Fruit fly (Drosophila melanogaster): ENCODE data around the gene CG5937.

CG5937 gene

dm6 chrX:6074845-6075244, 35.0 kb downstream of the CG5937 start, which contains the start of gene Tsp5D:
Gene Tsp5D (minus strand): TSS chrX:6074857.
- TF ChIP-seq psq (GFP tag; optimal IDR thresholded peaks at IDR 0.05), result peak; percentile 11
- peak; percentile 56 for TF ChIP-seq sv (GFP tag; optimal IDR thresholded peaks at IDR 0.05)
- TF ChIP-seq Hnf4 (GFP tag; optimal IDR thresholded peaks at IDR 0.05), result no peak
- peak in 1 of 2 experiments; percentile 19 for TF ChIP-seq foxo (GFP tag; optimal IDR thresholded peaks at IDR 0.05)
- TF ChIP-seq fru (GFP tag; optimal IDR thresholded peaks at IDR 0.05), result peak; percentile 26
- TF ChIP-seq Rel (GFP tag; optimal IDR thresholded peaks at IDR 0.05), result no peak
- TF ChIP-seq Rel (tag; optimal IDR thresholded peaks at IDR 0.05), result no peak
- peak; percentile 46 for TF ChIP-seq HLH106 (tag; optimal IDR thresholded peaks at IDR 0.05)
- peak; percentile 38 for TF ChIP-seq h (GFP tag; optimal IDR thresholded peaks at IDR 0.05)
- no peak for TF ChIP-seq br (GFP tag; optimal IDR thresholded peaks at IDR 0.05)
- no peak for TF ChIP-seq sage (GFP tag; optimal IDR thresholded peaks at IDR 0.05)
- TF ChIP-seq Hr83 (GFP tag; optimal IDR thresholded peaks at IDR 0.05; ENCODE audit: poor library complexity, severe bottlenecking), result no peak

- no peak for TF ChIP-seq foxo (GFP tag; optimal IDR thresholded peaks at IDR 0.05)
Measured at dm6 chrX:6075586-6075985, 35.8 kb downstream of the CG5937 start.

- peak; percentile 40 for TF ChIP-seq rgr (GFP tag; optimal IDR thresholded peaks at IDR 0.05)
- peak; percentile 25 for TF ChIP-seq CG9705 (GFP tag; optimal IDR thresholded peaks at IDR 0.05)
- TF ChIP-seq Hnf4 (GFP tag; optimal IDR thresholded peaks at IDR 0.05), result peak; percentile 52
- TF ChIP-seq Hr83 (GFP tag; optimal IDR thresholded peaks at IDR 0.05; ENCODE audit: poor library complexity, severe bottlenecking), result no peak
- TF ChIP-seq Sp1 (GFP tag; optimal IDR thresholded peaks at IDR 0.05), result peak; percentile 69
- TF ChIP-seq OdsH (GFP tag; optimal IDR thresholded peaks at IDR 0.05), result peak; percentile 56
- TF ChIP-seq foxo (GFP tag; optimal IDR thresholded peaks at IDR 0.05), result peak in 1 of 2 experiments; percentile 50
- peak; percentile 12 for TF ChIP-seq fru (GFP tag; optimal IDR thresholded peaks at IDR 0.05)
- TF ChIP-seq HLH106 (tag; optimal IDR thresholded peaks at IDR 0.05), result peak; percentile 63
- TF ChIP-seq Hr78 (GFP tag; optimal IDR thresholded peaks at IDR 0.05), result no peak
- peak; percentile 43 for TF ChIP-seq psq (GFP tag; optimal IDR thresholded peaks at IDR 0.05)
- no peak for TF ChIP-seq usp (GFP tag; optimal IDR thresholded peaks at IDR 0.05)
- TF ChIP-seq h (GFP tag; optimal IDR thresholded peaks at IDR 0.05), result peak; percentile 38
- TF ChIP-seq lola (GFP tag; optimal IDR thresholded peaks at IDR 0.05), result no peak
Measured at dm6 chrX:6077043-6077547, 37.3 kb downstream of the CG5937 start.

dm6 chrX:6077686-6078085, 37.9 kb downstream of the CG5937 start, which contains the start of gene CG4666:
Gene CG4666 (minus strand): TSS chrX:6077786.
- TF ChIP-seq Mio (GFP tag; optimal IDR thresholded peaks at IDR 0.05) (no peak), pan (optimal IDR thresholded peaks at IDR 0.05) (no peak), Dfd (GFP tag; optimal IDR thresholded peaks at IDR 0.05) (no peak), dsf (GFP tag; optimal IDR thresholded peaks at IDR 0.05; ENCODE audit: borderline replicate concordance) (no peak), sv (GFP tag; optimal IDR thresholded peaks at IDR 0.05) (no peak), HLH106 (tag; optimal IDR thresholded peaks at IDR 0.05) (no peak), lola (GFP tag; optimal IDR thresholded peaks at IDR 0.05) (no peak), brk (GFP tag; optimal IDR thresholded peaks at IDR 0.05) (no peak), woc (GFP tag; optimal IDR thresholded peaks at IDR 0.05) (no peak), Dif (GFP tag; optimal IDR thresholded peaks at IDR 0.05; ENCODE audit: partially characterized antibody) (no peak), tai (GFP tag; optimal IDR thresholded peaks at IDR 0.05) (no peak), h (GFP tag; optimal IDR thresholded peaks at IDR 0.05) (no peak), Myc (optimal IDR thresholded peaks at IDR 0.05) (no peak), br (GFP tag; optimal IDR thresholded peaks at IDR 0.05) (no peak), fru (GFP tag; optimal IDR thresholded peaks at IDR 0.05) (no peak), Abd-B (GFP tag; optimal IDR thresholded peaks at IDR 0.05) (no peak), foxo (GFP tag; optimal IDR thresholded peaks at IDR 0.05) (no peak), Rel (GFP tag; optimal IDR thresholded peaks at IDR 0.05) (no peak), Rel (tag; optimal IDR thresholded peaks at IDR 0.05) (no peak), ey (GFP tag; optimal IDR thresholded peaks at IDR 0.05) (no peak)

dm6 chrX:6081296-6081695, 41.5 kb downstream of the CG5937 start, which contains the start of gene CG4660:
Gene CG4660 (minus strand): TSS chrX:6081372.
- TF ChIP-seq h (GFP tag; optimal IDR thresholded peaks at IDR 0.05), result no peak
